Fruit fly (Drosophila melanogaster): Measurements from ENCODE around the gene Grx1.

Grx1 gene

dm6 chr3L:18867521-18867920, 1.5 kb upstream of the Grx1 start, which contains the start of gene Dysb (continued):
- TF ChIP-seq repo (GFP tag; optimal IDR thresholded peaks at IDR 0.05): no peak
- peak; percentile 85 for TF ChIP-seq al (GFP tag; IDR thresholded peaks at IDR 0.05)
- peak; percentile 63 for TF ChIP-seq CG4820 (GFP tag; optimal IDR thresholded peaks at IDR 0.05)
- TF ChIP-seq klu (GFP tag; IDR thresholded peaks at IDR 0.05): peak; percentile 66
- peak; percentile 88 for TF ChIP-seq az2 (GFP tag; optimal IDR thresholded peaks at IDR 0.05)
- peak; percentile 53 for TF ChIP-seq CG34224 (GFP tag; IDR thresholded peaks at IDR 0.05; ENCODE audit: partially characterized antibody)
- TF ChIP-seq kah (GFP tag; optimal IDR thresholded peaks at IDR 0.05): peak; percentile 86
- TF ChIP-seq CG4854 (GFP tag; optimal IDR thresholded peaks at IDR 0.05): peak; percentile 17
- peak; percentile 26 for TF ChIP-seq shn (GFP tag; optimal IDR thresholded peaks at IDR 0.05)
- peak; percentile 71; the same call in 1 of the 2 replicates for TF ChIP-seq Taf1 (GFP tag; IDR thresholded peaks at IDR 0.05)
- peak; percentile 36 for TF ChIP-seq CG9609 (GFP tag; optimal IDR thresholded peaks at IDR 0.05)
- peak; percentile 92 for TF ChIP-seq CG13296 (GFP tag; optimal IDR thresholded peaks at IDR 0.05)
- no peak for TF ChIP-seq CG2129 (GFP tag; IDR thresholded peaks at IDR 0.05; ENCODE audit: partially characterized antibody)
- peak; percentile 36 for TF ChIP-seq jing (GFP tag; optimal IDR thresholded peaks at IDR 0.05)
- peak; percentile 27 for TF ChIP-seq maf-S (GFP tag; optimal IDR thresholded peaks at IDR 0.05)
- peak; percentile 84 for TF ChIP-seq CG31224 (GFP tag; IDR thresholded peaks at IDR 0.05)
- peak; percentile 81 for TF ChIP-seq bcd (GFP tag; optimal IDR thresholded peaks at IDR 0.05)
- no peak for TF ChIP-seq Sin3A (optimal IDR thresholded peaks at IDR 0.05)
- TF ChIP-seq ind (GFP tag; optimal IDR thresholded peaks at IDR 0.05): peak; percentile 76
- no peak; the same call in 1 of the 2 replicates for TF ChIP-seq CG10959 (GFP tag; IDR thresholded peaks at IDR 0.05)
- TF ChIP-seq Ssrp (tag; optimal IDR thresholded peaks at IDR 0.05): peak; percentile 83
- TF ChIP-seq slou (GFP tag; optimal IDR thresholded peaks at IDR 0.05): peak; percentile 21
- peak; percentile 27 for TF ChIP-seq Mes4 (GFP tag; optimal IDR thresholded peaks at IDR 0.05)
- no peak for TF ChIP-seq amos (GFP tag; IDR thresholded peaks at IDR 0.05; ENCODE audit: partially characterized antibody)
- TF ChIP-seq jumu (GFP tag; optimal IDR thresholded peaks at IDR 0.05): peak; percentile 33
- peak; percentile 84 for TF ChIP-seq salm (tag; optimal IDR thresholded peaks at IDR 0.05)
- TF ChIP-seq CG9932 (GFP tag; IDR thresholded peaks at IDR 0.05): peak; percentile 92
- no peak for TF ChIP-seq BEAF-32 (GFP tag; optimal IDR thresholded peaks at IDR 0.05)
- TF ChIP-seq pum (GFP tag; optimal IDR thresholded peaks at IDR 0.05): peak; percentile 40
- peak; percentile 73 for TF ChIP-seq CG12942 (GFP tag; optimal IDR thresholded peaks at IDR 0.05)
- TF ChIP-seq CG6765 (GFP tag; optimal IDR thresholded peaks at IDR 0.05): peak; percentile 79
- peak; percentile 93 for TF ChIP-seq gcm (GFP tag; optimal IDR thresholded peaks at IDR 0.05)
- TF ChIP-seq CG1792 (GFP tag; optimal IDR thresholded peaks at IDR 0.05): no peak
- no peak for TF ChIP-seq bigmax (GFP tag; optimal IDR thresholded peaks at IDR 0.05)
- TF ChIP-seq B-H1 (GFP tag; IDR thresholded peaks at IDR 0.05): peak; percentile 87
- TF ChIP-seq unc-4 (GFP tag; IDR thresholded peaks at IDR 0.05; ENCODE audit: partially characterized antibody): peak; percentile 24; the same call in 1 of the 2 replicates
- peak; percentile 45 to 85 for TF ChIP-seq crp (GFP tag; optimal IDR thresholded peaks at IDR 0.05)
- TF ChIP-seq Atf3 (GFP tag; optimal IDR thresholded peaks at IDR 0.05): peak; percentile 15
- no peak for TF ChIP-seq Bgb (GFP tag; IDR thresholded peaks at IDR 0.05; ENCODE audit: partially characterized antibody)
- TF ChIP-seq CG7786 (GFP tag; optimal IDR thresholded peaks at IDR 0.05): peak; percentile 50
- TF ChIP-seq Six4 (GFP tag; optimal IDR thresholded peaks at IDR 0.05): peak; percentile 72
- peak; percentile 81 for TF ChIP-seq fd3F (GFP tag; optimal IDR thresholded peaks at IDR 0.05)
- no peak for TF ChIP-seq yki (optimal IDR thresholded peaks at IDR 0.05)
- TF ChIP-seq Hr78 (GFP tag; optimal IDR thresholded peaks at IDR 0.05): peak in 1 of 2 experiments; percentile 56
- peak; percentile 77 for TF ChIP-seq MBD-R2 (GFP tag; IDR thresholded peaks at IDR 0.05)
- TF ChIP-seq zen (tag; optimal IDR thresholded peaks at IDR 0.05): peak; percentile 75
- TF ChIP-seq sima (GFP tag; optimal IDR thresholded peaks at IDR 0.05): no peak
- TF ChIP-seq crol (GFP tag; IDR thresholded peaks at IDR 0.05): no peak
- TF ChIP-seq dan (GFP tag; IDR thresholded peaks at IDR 0.05): no peak
- peak; percentile 88 for TF ChIP-seq CG17385 (GFP tag; optimal IDR thresholded peaks at IDR 0.05)
- peak; percentile 35; the same call in 1 of the 3 replicates for TF ChIP-seq CG11560 (tag; IDR thresholded peaks at IDR 0.05)
- TF ChIP-seq ttk (GFP tag; IDR thresholded peaks at IDR 0.05): no peak; the same call in 1 of the 2 replicates
